Fruit fly (Drosophila melanogaster): ENCODE results near the gene Asciz.

The Asciz gene

DNA sequence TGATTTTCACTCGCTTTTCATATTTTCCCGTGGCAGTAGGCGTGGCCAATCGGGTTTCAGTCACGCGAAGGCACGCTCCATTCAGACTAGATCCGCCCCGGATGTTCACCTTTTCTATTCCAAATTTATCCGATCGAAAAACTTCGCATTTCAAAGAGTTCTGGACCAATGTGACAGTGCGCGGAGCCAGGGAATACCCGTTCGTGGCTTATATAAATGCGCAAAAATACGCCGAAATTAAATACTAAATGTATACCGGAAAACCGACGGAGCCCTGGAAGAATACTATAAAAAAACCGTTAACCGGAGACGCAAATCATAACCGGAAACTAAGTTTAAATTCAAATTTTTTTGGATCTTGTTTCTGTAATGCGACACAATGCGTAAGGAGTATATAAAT is 38.5 kb downstream of the Asciz start, which contains the start of gene promL (continued):
- no peak for TF ChIP-seq CG6689 (GFP tag; IDR thresholded peaks at IDR 0.05)
- no peak for TF ChIP-seq tna (GFP tag; IDR thresholded peaks at IDR 0.05; ENCODE audit: partially characterized antibody)
- TF ChIP-seq Poxn (GFP tag; IDR thresholded peaks at IDR 0.05), result no peak
- no peak for TF ChIP-seq bowl (GFP tag; IDR thresholded peaks at IDR 0.05)
- TF ChIP-seq pzg (GFP tag; optimal IDR thresholded peaks at IDR 0.05), result peak; percentile 95
- peak; percentile 22 for TF ChIP-seq CG3995 (GFP tag; optimal IDR thresholded peaks at IDR 0.05)
- no peak for TF ChIP-seq psq (GFP tag; optimal IDR thresholded peaks at IDR 0.05)
- TF ChIP-seq CG7556 (GFP tag; optimal IDR thresholded peaks at IDR 0.05), result peak; percentile 43
- peak; percentile 74 for TF ChIP-seq onecut (GFP tag; IDR thresholded peaks at IDR 0.05)
- TF ChIP-seq Dad (GFP tag; optimal IDR thresholded peaks at IDR 0.05), result peak; percentile 13
- TF ChIP-seq tap (tag; optimal IDR thresholded peaks at IDR 0.05), result peak; percentile 12
- peak; percentile 57 for TF ChIP-seq Bdp1 (GFP tag; optimal IDR thresholded peaks at IDR 0.05)
- TF ChIP-seq CG2199 (GFP tag; IDR thresholded peaks at IDR 0.05), result 0 out of 3 replicates have a peak, but pooled peaks have one; percentile 55
- TF ChIP-seq Six4 (GFP tag; optimal IDR thresholded peaks at IDR 0.05), result no peak
- TF ChIP-seq CG3281 (GFP tag; optimal IDR thresholded peaks at IDR 0.05), result peak; percentile 81
- TF ChIP-seq HLH54F (GFP tag; optimal IDR thresholded peaks at IDR 0.05), result peak; percentile 42
- peak; percentile 34 for TF ChIP-seq CG8388 (GFP tag; optimal IDR thresholded peaks at IDR 0.05)
- TF ChIP-seq CG16779 (GFP tag; IDR thresholded peaks at IDR 0.05), result no peak
- no peak for TF ChIP-seq CG1024 (GFP tag; IDR thresholded peaks at IDR 0.05)
- no peak for TF ChIP-seq cad (GFP tag; optimal IDR thresholded peaks at IDR 0.05)
- peak; percentile 3 for TF ChIP-seq CG18011 (GFP tag; optimal IDR thresholded peaks at IDR 0.05)
- TF ChIP-seq CG8944 (GFP tag; optimal IDR thresholded peaks at IDR 0.05), result no peak
- peak; percentile 42 for TF ChIP-seq p53 (GFP tag; optimal IDR thresholded peaks at IDR 0.05)
- peak; percentile 47 for TF ChIP-seq CG12769 (tag; optimal IDR thresholded peaks at IDR 0.05)
- TF ChIP-seq inv (GFP tag; IDR thresholded peaks at IDR 0.05; ENCODE audit: partially characterized antibody), result no peak
- TF ChIP-seq CG15073 (GFP tag; optimal IDR thresholded peaks at IDR 0.05), result no peak
- TF ChIP-seq Trl (optimal IDR thresholded peaks at IDR 0.05), result no peak
- peak; percentile 77 for TF ChIP-seq Trl (GFP tag; optimal IDR thresholded peaks at IDR 0.05)
- peak; percentile 17 for TF ChIP-seq cg (GFP tag; optimal IDR thresholded peaks at IDR 0.05)
- no peak for TF ChIP-seq CG15479 (GFP tag; optimal IDR thresholded peaks at IDR 0.05)
- peak; percentile 33 for TF ChIP-seq Xbp1 (GFP tag; optimal IDR thresholded peaks at IDR 0.05)
- TF ChIP-seq pb (GFP tag; optimal IDR thresholded peaks at IDR 0.05), result peak; percentile 67
- TF ChIP-seq CG9932 (GFP tag; IDR thresholded peaks at IDR 0.05), result no peak
- TF ChIP-seq CG13424 (tag; optimal IDR thresholded peaks at IDR 0.05), result peak; percentile 29
- TF ChIP-seq fu2 (GFP tag; optimal IDR thresholded peaks at IDR 0.05), result no peak
- no peak for TF ChIP-seq CG1832 (GFP tag; optimal IDR thresholded peaks at IDR 0.05)
- no peak for TF ChIP-seq CG6254 (GFP tag; optimal IDR thresholded peaks at IDR 0.05)
- peak; percentile 69 for TF ChIP-seq nau (GFP tag; optimal IDR thresholded peaks at IDR 0.05)
- TF ChIP-seq emc (GFP tag; optimal IDR thresholded peaks at IDR 0.05), result peak; percentile 4
- TF ChIP-seq Adf1 (GFP tag; IDR thresholded peaks at IDR 0.05), result no peak; the same call in 1 of the 2 replicates
- no peak for TF ChIP-seq ac (GFP tag; optimal IDR thresholded peaks at IDR 0.05)
- TF ChIP-seq otp (GFP tag; IDR thresholded peaks at IDR 0.05), result no peak
- no peak for TF ChIP-seq sens-2 (GFP tag; IDR thresholded peaks at IDR 0.05)
- peak; percentile 41 for TF ChIP-seq CG12071 (GFP tag; optimal IDR thresholded peaks at IDR 0.05)
- TF ChIP-seq CG9609 (GFP tag; optimal IDR thresholded peaks at IDR 0.05), result no peak
- TF ChIP-seq zfh1 (GFP tag; IDR thresholded peaks at IDR 0.05), result peak; percentile 64; the same call in 2 of the 3 replicates
- no peak for TF ChIP-seq eve (GFP tag; optimal IDR thresholded peaks at IDR 0.05)
- TF ChIP-seq fd102C (GFP tag; optimal IDR thresholded peaks at IDR 0.05), result peak; percentile 29
- TF ChIP-seq usp (GFP tag; optimal IDR thresholded peaks at IDR 0.05), result no peak
- no peak for TF ChIP-seq CG1602 (GFP tag; optimal IDR thresholded peaks at IDR 0.05)
- TF ChIP-seq CG31441 (GFP tag; IDR thresholded peaks at IDR 0.05), result peak; percentile 70
- no peak for TF ChIP-seq gce (GFP tag; IDR thresholded peaks at IDR 0.05)
- peak; percentile 11 for TF ChIP-seq chn (GFP tag; optimal IDR thresholded peaks at IDR 0.05)
